Fruit fly (Drosophila melanogaster) whole organism, pupa: ENCODE results near the gene CG5810.
A peak's percentile ranks its signal among the peaks of the same experiment; 100 is the strongest.

ENCODE experiments used
- CG10348 ChIP-seq: fragments of 200-800 bp; sonication (Bioruptor generic); IDR thresholded peaks from 2 replicates; pipeline ENCODE4 v1.3.6; 2022; ENCODE audit warnings: missing biosample characterization, missing genetic modification characterization
- CG12605 ChIP-seq: fragments of 200-800 bp; sonication (Bioruptor generic); IDR thresholded peaks from 2 replicates; pipeline ENCODE4 v1.3.6; 2022; ENCODE audit warnings: missing biosample characterization, missing genetic modification characterization
- CG13204 ChIP-seq: fragments of 200-800 bp; sonication (Bioruptor generic); optimal IDR thresholded peaks from 2 replicates; lab custom pipeline; 2018; ENCODE audit warnings: missing biosample characterization, mild to moderate bottlenecking, missing genetic modification characterization, moderate library complexity
- CG14655 ChIP-seq: fragments of 200-800 bp; sonication (Bioruptor generic); optimal IDR thresholded peaks from 3 replicates; lab custom pipeline; 2017; ENCODE audit warnings: mild to moderate bottlenecking, missing biosample characterization, missing genetic modification reagents, missing genetic modification characterization
- CG15710 ChIP-seq: fragments of 200-800 bp; sonication (Bioruptor generic); optimal IDR thresholded peaks from 2 replicates; lab custom pipeline; 2018; ENCODE audit warnings: missing biosample characterization, mild to moderate bottlenecking, missing genetic modification characterization, moderate library complexity
- CG17806 ChIP-seq: fragments of 200-800 bp; sonication (Bioruptor generic); optimal IDR thresholded peaks from 2 replicates; lab custom pipeline; 2018; ENCODE audit warnings: missing biosample characterization, mild to moderate bottlenecking, missing genetic modification characterization, moderate library complexity
- CG32121 ChIP-seq: fragments of 200-800 bp; sonication (Bioruptor generic); IDR thresholded peaks from 2 replicates; pipeline ENCODE4 v1.3.6; 2022; ENCODE audit warnings: missing biosample characterization, missing genetic modification characterization
- CG34367 ChIP-seq: fragments of 200-800 bp; sonication (Bioruptor generic); optimal IDR thresholded peaks from 2 replicates; lab custom pipeline; 2018; ENCODE audit warnings: missing biosample characterization, mild to moderate bottlenecking, missing genetic modification characterization
- CG4496 ChIP-seq: fragments of 200-800 bp; sonication (Bioruptor generic); IDR thresholded peaks from 3 replicates; pipeline ENCODE4 v1.3.6; 2022; ENCODE audit warnings: missing biosample characterization, missing genetic modification characterization
- CG8159 ChIP-seq: fragments of 200-800 bp; sonication (Bioruptor generic); optimal IDR thresholded peaks from 3 replicates; lab custom pipeline; 2018; ENCODE audit warnings: missing biosample characterization, mild to moderate bottlenecking, missing genetic modification characterization, moderate library complexity
- CG8301 ChIP-seq: fragments of 200-800 bp; sonication (Bioruptor generic); optimal IDR thresholded peaks from 2 replicates; lab custom pipeline; 2018; ENCODE audit warnings: missing biosample characterization, mild to moderate bottlenecking, missing genetic modification characterization
- CG9948 ChIP-seq: fragments of 200-800 bp; sonication (Bioruptor generic); optimal IDR thresholded peaks from 2 replicates; lab custom pipeline; 2018; ENCODE audit warnings: missing biosample characterization, mild to moderate bottlenecking, missing genetic modification characterization, moderate library complexity
- D1 ChIP-seq: fragments of 200-800 bp; sonication (Bioruptor generic); optimal IDR thresholded peaks from 2 replicates; lab custom pipeline; 2018; ENCODE audit warnings: missing biosample characterization, mild to moderate bottlenecking, missing genetic modification characterization, moderate library complexity
- EcR ChIP-seq: fragments of 200-800 bp; sonication (Bioruptor generic); optimal IDR thresholded peaks from 3 replicates; lab custom pipeline; 2019; ENCODE audit warnings: missing biosample characterization, missing genetic modification characterization, mild to moderate bottlenecking, moderate library complexity, missing genetic modification reagents
- Ets98B ChIP-seq: fragments of 200-800 bp; sonication (Bioruptor generic); IDR thresholded peaks from 2 replicates; pipeline ENCODE4 v1.3.6; 2022; ENCODE audit warnings: missing biosample characterization, missing genetic modification characterization
- Pif1A ChIP-seq: fragments of 200-800 bp; sonication (Bioruptor generic); optimal IDR thresholded peaks from 3 replicates; lab custom pipeline; 2016; ENCODE audit warnings: missing biosample characterization, missing genetic modification characterization
- Pif1B ChIP-seq: fragments of 200-800 bp; sonication (Bioruptor generic); optimal IDR thresholded peaks from 3 replicates; lab custom pipeline; 2016; ENCODE audit warnings: missing biosample characterization, missing genetic modification characterization
- Snoo ChIP-seq: fragments of 200-800 bp; sonication (Bioruptor generic); optimal IDR thresholded peaks from 3 replicates; lab custom pipeline; 2017; ENCODE audit warnings: missing biosample characterization, mild to moderate bottlenecking, missing genetic modification characterization, inconsistent platforms
- fd96Ca ChIP-seq: fragments of 200-800 bp; sonication (Bioruptor generic); IDR thresholded peaks from 3 replicates; pipeline ENCODE4 v1.3.6; 2022; ENCODE audit warnings: missing biosample characterization, missing genetic modification characterization
- gl ChIP-seq: fragments of 200-800 bp; sonication (Bioruptor generic); optimal IDR thresholded peaks from 2 replicates; lab custom pipeline; 2018; ENCODE audit warnings: missing biosample characterization, mild to moderate bottlenecking, missing genetic modification characterization
- rn ChIP-seq: fragments of 200-800 bp; sonication (Bioruptor generic); IDR thresholded peaks from 2 replicates; pipeline ENCODE4 v1.3.6; 2022; ENCODE audit warnings: missing biosample characterization, missing genetic modification characterization

Gene CG5810

DNA sequence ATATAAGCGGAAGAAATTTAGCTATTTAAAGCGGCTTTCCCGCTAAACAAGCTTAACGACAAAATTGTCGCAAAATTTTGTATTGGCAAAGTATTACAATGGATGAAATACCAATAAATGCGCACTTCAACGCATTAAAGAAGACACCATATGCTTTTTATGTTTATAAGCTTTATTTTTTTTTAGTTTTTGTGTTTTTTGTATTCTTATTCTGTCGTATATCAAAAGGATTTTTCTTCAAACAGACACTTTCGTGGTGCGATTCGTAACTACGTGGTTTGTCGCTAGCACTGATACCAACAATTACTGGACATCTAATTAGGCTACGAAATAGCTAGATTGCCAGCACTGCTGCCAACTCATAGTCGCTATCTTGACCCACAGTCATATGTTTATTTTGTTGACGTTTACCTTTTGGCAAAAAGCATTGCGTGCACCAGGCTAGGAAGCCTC lies 51.1 kb downstream of the CG5810 start, which contains the start of gene Ddrgk1:
Gene Ddrgk1, plus strand, starts transcription at position 387 of the 453 bp plus-strand sequence.
- TF ChIP-seq EcR (GFP tag; lab: Kevin White, UChicago) = peak; percentile 51
- TF ChIP-seq CG4496 (GFP tag; lab: Robert Waterston, UW) = no peak
- no peak for TF ChIP-seq D1 (tag; lab: Kevin White, UChicago)
- no peak for TF ChIP-seq fd96Ca (GFP tag; lab: Robert Waterston, UW)
- TF ChIP-seq CG34367 (tag; lab: Kevin White, UChicago) = no peak
- TF ChIP-seq CG8159 (tag; lab: Kevin White, UChicago) = no peak
- no peak for TF ChIP-seq gl
- no peak for TF ChIP-seq rn (GFP tag; lab: Robert Waterston, UW)
- TF ChIP-seq Pif1A (GFP tag; lab: Kevin White, UChicago) = no peak
- peak; percentile 8 for TF ChIP-seq CG17806
- peak; percentile 37; the same call in 1 of the 2 replicates for TF ChIP-seq CG32121 (GFP tag; lab: Robert Waterston, UW)
- TF ChIP-seq CG14655 (GFP tag; lab: Kevin White, UChicago) = no peak
- no peak for TF ChIP-seq Pif1B (GFP tag; lab: Kevin White, UChicago)
- no peak for TF ChIP-seq Ets98B (GFP tag; lab: Robert Waterston, UW)
- no peak for TF ChIP-seq CG9948
- no peak for TF ChIP-seq CG15710 (tag; lab: Kevin White, UChicago)
- TF ChIP-seq CG12605 (GFP tag; lab: Robert Waterston, UW) = no peak
- no peak for TF ChIP-seq CG13204
- TF ChIP-seq Snoo (tag; lab: Kevin White, UChicago) = peak; percentile 12
- no peak for TF ChIP-seq CG8301 (tag; lab: Kevin White, UChicago)
- TF ChIP-seq CG10348 = no peak
